1 fruit fly cellular context compared by ENCODE assay signal in genomic region chr3L:20432297-20432696, dm6.
A peak's percentile ranks its signal among the peaks of the same experiment; 100 is the strongest.
TF ChIP-seq lines count a peak whose summit lies in the region.

Las (minus strand) TSS chr3L:20432361.
Psn (plus strand) TSS chr3L:20432468.

TF ChIP-seq in whole organism, embryonic, 481 proteins besides CTCF, POLR2A, EP300 and RAD21 (continued from another document and continues in another):
- TF ChIP-seq Hand (GFP tag; optimal IDR thresholded peaks at IDR 0.05; lab: Kevin White, UChicago) (no peak), jigr1 (GFP tag; IDR thresholded peaks at IDR 0.05; lab: Robert Waterston, UW) (no peak), CG12299 (tag; optimal IDR thresholded peaks at IDR 0.05; lab: Kevin White, UChicago) (no peak), CG4404 (GFP tag; IDR thresholded peaks at IDR 0.05; lab: Robert Waterston, UW) (no peak), C15 (GFP tag; IDR thresholded peaks at IDR 0.05; lab: Robert Waterston, UW) (no peak), BEAF-32 (GFP tag; optimal IDR thresholded peaks at IDR 0.05; lab: Kevin White, UChicago) (peak; percentile 76), Mes4 (GFP tag; optimal IDR thresholded peaks at IDR 0.05; lab: Kevin White, UChicago) (no peak), CG11247 (GFP tag; IDR thresholded peaks at IDR 0.05; lab: Robert Waterston, UW) (no peak), Deaf1 (tag; optimal IDR thresholded peaks at IDR 0.05; lab: Kevin White, UChicago) (no peak), pros (GFP tag; optimal IDR thresholded peaks at IDR 0.05; lab: Kevin White, UChicago) (no peak), seq (GFP tag; IDR thresholded peaks at IDR 0.05; lab: Robert Waterston, UW) (no peak), CG3838 (GFP tag; optimal IDR thresholded peaks at IDR 0.05; lab: Kevin White, UChicago) (no peak), run (tag; optimal IDR thresholded peaks at IDR 0.05; lab: Kevin White, UChicago) (no peak), CG1832 (GFP tag; optimal IDR thresholded peaks at IDR 0.05; lab: Kevin White, UChicago) (no peak), jing (GFP tag; optimal IDR thresholded peaks at IDR 0.05; lab: Kevin White, UChicago) (no peak), CG10209 (GFP tag; optimal IDR thresholded peaks at IDR 0.05; lab: Kevin White, UChicago) (no peak), maf-S (GFP tag; optimal IDR thresholded peaks at IDR 0.05; lab: Kevin White, UChicago) (no peak), Tbp (GFP tag; optimal IDR thresholded peaks at IDR 0.05; lab: Kevin White, UChicago) (no peak), CG30020 (tag; optimal IDR thresholded peaks at IDR 0.05; lab: Kevin White, UChicago) (peak; percentile 58), CG5180 (GFP tag; optimal IDR thresholded peaks at IDR 0.05; lab: Kevin White, UChicago) (no peak), CG13894 (tag; optimal IDR thresholded peaks at IDR 0.05; lab: Kevin White, UChicago) (no peak), zfh2 (GFP tag; optimal IDR thresholded peaks at IDR 0.05; lab: Kevin White, UChicago) (peak; percentile 27), HLH4C (GFP tag; IDR thresholded peaks at IDR 0.05; lab: Robert Waterston, UW; ENCODE audit: partially characterized antibody) (peak; percentile 66), CG18599 (GFP tag; optimal IDR thresholded peaks at IDR 0.05; lab: Kevin White, UChicago) (no peak), kay (GFP tag; optimal IDR thresholded peaks at IDR 0.05; lab: Kevin White, UChicago) (peak; percentile 29), CG17385 (GFP tag; optimal IDR thresholded peaks at IDR 0.05; lab: Kevin White, UChicago) (no peak), CG6654 (GFP tag; optimal IDR thresholded peaks at IDR 0.05; lab: Kevin White, UChicago) (no peak), CG15011 (GFP tag; optimal IDR thresholded peaks at IDR 0.05; lab: Kevin White, UChicago) (no peak), CG16815 (GFP tag; optimal IDR thresholded peaks at IDR 0.05; lab: Kevin White, UChicago) (no peak), cg (GFP tag; optimal IDR thresholded peaks at IDR 0.05; lab: Kevin White, UChicago) (no peak), Hr3 (GFP tag; optimal IDR thresholded peaks at IDR 0.05; lab: Kevin White, UChicago) (no peak), fd96Cb (tag; optimal IDR thresholded peaks at IDR 0.05; lab: Kevin White, UChicago) (no peak), CG14050 (GFP tag; IDR thresholded peaks at IDR 0.05; lab: Robert Waterston, UW) (no peak), Hr51 (GFP tag; optimal IDR thresholded peaks at IDR 0.05; lab: Kevin White, UChicago) (no peak), CG17359 (tag; optimal IDR thresholded peaks at IDR 0.05; lab: Kevin White, UChicago) (no peak), dm (GFP tag; optimal IDR thresholded peaks at IDR 0.05; lab: Kevin White, UChicago) (no peak), ftz-f1 (GFP tag; optimal IDR thresholded peaks at IDR 0.05; lab: Kevin White, UChicago) (no peak), Xbp1 (GFP tag; optimal IDR thresholded peaks at IDR 0.05; lab: Kevin White, UChicago) (no peak), CG12391 (tag; optimal IDR thresholded peaks at IDR 0.05; lab: Kevin White, UChicago) (no peak), CG8359 (GFP tag; optimal IDR thresholded peaks at IDR 0.05; lab: Kevin White, UChicago; ENCODE audit: borderline replicate concordance) (no peak), hth (optimal IDR thresholded peaks at IDR 0.05; lab: Kevin White, UChicago) (no peak), CG7357 (GFP tag; IDR thresholded peaks at IDR 0.05; lab: Robert Waterston, UW) (no peak), CG34422 (GFP tag; IDR thresholded peaks at IDR 0.05; lab: Robert Waterston, UW) (no peak), CG4854 (GFP tag; optimal IDR thresholded peaks at IDR 0.05; lab: Kevin White, UChicago) (no peak), Hey (tag; optimal IDR thresholded peaks at IDR 0.05; lab: Kevin White, UChicago) (no peak), CG10654 (GFP tag; optimal IDR thresholded peaks at IDR 0.05; lab: Kevin White, UChicago) (no peak), wor (GFP tag; IDR thresholded peaks at IDR 0.05; lab: Robert Waterston, UW) (no peak), YL-1 (GFP tag; optimal IDR thresholded peaks at IDR 0.05; lab: Kevin White, UChicago) (peak; percentile 80), emc (GFP tag; optimal IDR thresholded peaks at IDR 0.05; lab: Kevin White, UChicago) (no peak), CG8290 (GFP tag; optimal IDR thresholded peaks at IDR 0.05; lab: Kevin White, UChicago) (no peak), CG8290 (tag; optimal IDR thresholded peaks at IDR 0.05; lab: Kevin White, UChicago) (no peak), zen2 (GFP tag; IDR thresholded peaks at IDR 0.05; lab: Robert Waterston, UW; ENCODE audit: partially characterized antibody) (no peak; the same call in 2 of the 3 replicates), Dll (GFP tag; IDR thresholded peaks at IDR 0.05; lab: Robert Waterston, UW; ENCODE audit: partially characterized antibody) (peak; percentile 84), gsb-n (tag; optimal IDR thresholded peaks at IDR 0.05; lab: Kevin White, UChicago) (no peak), CG12769 (tag; optimal IDR thresholded peaks at IDR 0.05; lab: Kevin White, UChicago) (no peak), CG7987 (GFP tag; optimal IDR thresholded peaks at IDR 0.05; lab: Kevin White, UChicago) (no peak), CG10979 (tag; optimal IDR thresholded peaks at IDR 0.05; lab: Kevin White, UChicago) (no peak), zen (tag; optimal IDR thresholded peaks at IDR 0.05; lab: Kevin White, UChicago) (no peak), ash1 (GFP tag; optimal IDR thresholded peaks at IDR 0.05; lab: Kevin White, UChicago) (no peak), ranshi (GFP tag; IDR thresholded peaks at IDR 0.05; lab: Robert Waterston, UW) (no peak), Abd-B (GFP tag; optimal IDR thresholded peaks at IDR 0.05; lab: Kevin White, UChicago) (no peak), Gug (GFP tag; IDR thresholded peaks at IDR 0.05; lab: Robert Waterston, UW) (no peak), gt (GFP tag; IDR thresholded peaks at IDR 0.05; lab: Robert Waterston, UW) (no peak), Oaz (GFP tag; IDR thresholded peaks at IDR 0.05; lab: Robert Waterston, UW) (no peak), Optix (GFP tag; IDR thresholded peaks at IDR 0.05; lab: Robert Waterston, UW) (no peak), Camta (GFP tag; optimal IDR thresholded peaks at IDR 0.05; lab: Kevin White, UChicago) (no peak), ttk (GFP tag; IDR thresholded peaks at IDR 0.05; lab: Robert Waterston, UW) (no peak), Hr78 (GFP tag; optimal IDR thresholded peaks at IDR 0.05; lab: Kevin White, UChicago) (no peak), CG8944 (GFP tag; optimal IDR thresholded peaks at IDR 0.05; lab: Kevin White, UChicago) (no peak), caup (GFP tag; optimal IDR thresholded peaks at IDR 0.05; lab: Kevin White, UChicago; ENCODE audit: severe bottlenecking) (no peak), ato (GFP tag; IDR thresholded peaks at IDR 0.05; lab: Robert Waterston, UW; ENCODE audit: partially characterized antibody) (0 out of 2 replicates have a peak, but pooled peaks have one; percentile 40), shn (GFP tag; optimal IDR thresholded peaks at IDR 0.05; lab: Kevin White, UChicago) (no peak), knrl (GFP tag; IDR thresholded peaks at IDR 0.05; lab: Robert Waterston, UW; ENCODE audit: partially characterized antibody) (peak; percentile 69), CG6272 (GFP tag; IDR thresholded peaks at IDR 0.05; lab: Robert Waterston, UW) (no peak), CrebB (tag; optimal IDR thresholded peaks at IDR 0.05; lab: Kevin White, UChicago) (no peak), CG18764 (GFP tag; optimal IDR thresholded peaks at IDR 0.05; lab: Kevin White, UChicago) (no peak), Myb (GFP tag; optimal IDR thresholded peaks at IDR 0.05; lab: Kevin White, UChicago) (peak; percentile 35), CG10543 (GFP tag; optimal IDR thresholded peaks at IDR 0.05; lab: Kevin White, UChicago) (no peak), sens-2 (GFP tag; IDR thresholded peaks at IDR 0.05; lab: Robert Waterston, UW) (no peak), CG31224 (GFP tag; IDR thresholded peaks at IDR 0.05; lab: Robert Waterston, UW) (no peak), CG7271 (tag; optimal IDR thresholded peaks at IDR 0.05; lab: Kevin White, UChicago) (no peak), CG6813 (GFP tag; optimal IDR thresholded peaks at IDR 0.05; lab: Kevin White, UChicago) (no peak), CG43689 (GFP tag; IDR thresholded peaks at IDR 0.05; lab: Robert Waterston, UW) (no peak), CG1024 (GFP tag; IDR thresholded peaks at IDR 0.05; lab: Robert Waterston, UW) (no peak), CG2678 (tag; optimal IDR thresholded peaks at IDR 0.05; lab: Kevin White, UChicago) (no peak), stwl (tag; optimal IDR thresholded peaks at IDR 0.05; lab: Kevin White, UChicago) (peak; percentile 66), Hmr (GFP tag; optimal IDR thresholded peaks at IDR 0.05; lab: Kevin White, UChicago) (no peak), H15 (GFP tag; IDR thresholded peaks at IDR 0.05; lab: Robert Waterston, UW) (no peak), CG9932 (GFP tag; IDR thresholded peaks at IDR 0.05; lab: Robert Waterston, UW) (no peak), CG10274 (GFP tag; optimal IDR thresholded peaks at IDR 0.05; lab: Kevin White, UChicago) (no peak), CG5245 (GFP tag; optimal IDR thresholded peaks at IDR 0.05; lab: Kevin White, UChicago) (no peak), CG14710 (tag; optimal IDR thresholded peaks at IDR 0.05; lab: Kevin White, UChicago) (peak; percentile 70), Jarid2 (GFP tag; optimal IDR thresholded peaks at IDR 0.05; lab: Kevin White, UChicago) (no peak), CG31388 (GFP tag; optimal IDR thresholded peaks at IDR 0.05; lab: Kevin White, UChicago) (no peak), yki (optimal IDR thresholded peaks at IDR 0.05; lab: Kevin White, UChicago) (no peak), mld (GFP tag; IDR thresholded peaks at IDR 0.05; lab: Robert Waterston, UW; ENCODE audit: partially characterized antibody) (no peak), CG33213 (GFP tag; optimal IDR thresholded peaks at IDR 0.05; lab: Kevin White, UChicago) (peak; percentile 33), hb (GFP tag; IDR thresholded peaks at IDR 0.05; lab: Robert Waterston, UW; ENCODE audit: partially characterized antibody) (no peak), pfk (GFP tag; optimal IDR thresholded peaks at IDR 0.05; lab: Kevin White, UChicago) (no peak), ewg (GFP tag; optimal IDR thresholded peaks at IDR 0.05; lab: Kevin White, UChicago) (no peak), CG5953 (GFP tag; IDR thresholded peaks at IDR 0.05; lab: Robert Waterston, UW) (no peak), CG17186 (GFP tag; optimal IDR thresholded peaks at IDR 0.05; lab: Kevin White, UChicago) (peak; percentile 62), cato (GFP tag; optimal IDR thresholded peaks at IDR 0.05; lab: Kevin White, UChicago; ENCODE audit: borderline replicate concordance) (no peak), tx (GFP tag; optimal IDR thresholded peaks at IDR 0.05; lab: Kevin White, UChicago) (no peak), ac (GFP tag; optimal IDR thresholded peaks at IDR 0.05; lab: Kevin White, UChicago) (no peak), Fer2 (tag; optimal IDR thresholded peaks at IDR 0.05; lab: Kevin White, UChicago) (no peak), otp (GFP tag; IDR thresholded peaks at IDR 0.05; lab: Robert Waterston, UW) (no peak), CG33557 (GFP tag; optimal IDR thresholded peaks at IDR 0.05; lab: Kevin White, UChicago) (no peak), croc (GFP tag; conservative IDR thresholded peaks at IDR 0.05; lab: Robert Waterston, UW) (no peak), Rfx (GFP tag; IDR thresholded peaks at IDR 0.05; lab: Robert Waterston, UW) (no peak), sug (tag; optimal IDR thresholded peaks at IDR 0.05; lab: Kevin White, UChicago) (no peak), tll (GFP tag; optimal IDR thresholded peaks at IDR 0.05; lab: Kevin White, UChicago) (no peak), Dbx (GFP tag; IDR thresholded peaks at IDR 0.05; lab: Robert Waterston, UW) (no peak), HLH3B (GFP tag; IDR thresholded peaks at IDR 0.05; lab: Robert Waterston, UW) (no peak), chn (GFP tag; optimal IDR thresholded peaks at IDR 0.05; lab: Kevin White, UChicago) (no peak), h (optimal IDR thresholded peaks at IDR 0.05; lab: Kevin White, UChicago) (no peak), sc (optimal IDR thresholded peaks at IDR 0.05; lab: Kevin White, UChicago) (no peak), sc (GFP tag; optimal IDR thresholded peaks at IDR 0.05; lab: Kevin White, UChicago) (no peak), lola (GFP tag; optimal IDR thresholded peaks at IDR 0.05; lab: Kevin White, UChicago) (no peak), Vsx1 (GFP tag; optimal IDR thresholded peaks at IDR 0.05; lab: Kevin White, UChicago) (no peak), crp (GFP tag; optimal IDR thresholded peaks at IDR 0.05; lab: Kevin White, UChicago) (peak; percentile 60 to 93), Drgx (GFP tag; IDR thresholded peaks at IDR 0.05; lab: Robert Waterston, UW) (no peak), CG30431 (GFP tag; optimal IDR thresholded peaks at IDR 0.05; lab: Kevin White, UChicago) (no peak), GATAe (GFP tag; conservative IDR thresholded peaks at IDR 0.05; lab: Robert Waterston, UW) (no peak), dati (GFP tag; IDR thresholded peaks at IDR 0.05; lab: Robert Waterston, UW) (no peak), CG11398 (GFP tag; optimal IDR thresholded peaks at IDR 0.05; lab: Kevin White, UChicago) (no peak), Sox100B (GFP tag; optimal IDR thresholded peaks at IDR 0.05; lab: Kevin White, UChicago) (no peak), CG3281 (GFP tag; optimal IDR thresholded peaks at IDR 0.05; lab: Kevin White, UChicago) (no peak), CHES-1-like (GFP tag; optimal IDR thresholded peaks at IDR 0.05; lab: Kevin White, UChicago) (peak; percentile 48), slp2 (GFP tag; optimal IDR thresholded peaks at IDR 0.05; lab: Kevin White, UChicago) (no peak), Atf3 (GFP tag; optimal IDR thresholded peaks at IDR 0.05; lab: Kevin White, UChicago) (no peak), CG9727 (GFP tag; optimal IDR thresholded peaks at IDR 0.05; lab: Kevin White, UChicago) (no peak), Meics (GFP tag; optimal IDR thresholded peaks at IDR 0.05; lab: Kevin White, UChicago) (no peak), CG30403 (GFP tag; optimal IDR thresholded peaks at IDR 0.05; lab: Kevin White, UChicago) (no peak), disco-r (GFP tag; optimal IDR thresholded peaks at IDR 0.05; lab: Kevin White, UChicago) (no peak), CG32772 (GFP tag; IDR thresholded peaks at IDR 0.05; lab: Robert Waterston, UW) (no peak), CG8281 (tag; optimal IDR thresholded peaks at IDR 0.05; lab: Kevin White, UChicago) (no peak), zf30C (GFP tag; optimal IDR thresholded peaks at IDR 0.05; lab: Kevin White, UChicago) (no peak), CG17802 (tag; optimal IDR thresholded peaks at IDR 0.05; lab: Kevin White, UChicago) (no peak), Sry-β (GFP tag; optimal IDR thresholded peaks at IDR 0.05; lab: Kevin White, UChicago) (no peak)
